Worm (Caenorhabditis elegans) whole organism, late embryonic: Measurements from ENCODE around the gene lron-13.
"Not testable (repeated sequence)": the region's sequence is repeated elsewhere in the genome, so short reads cannot be mapped to it uniquely, and the experiment has no call there.

Source experiments
- K02D7.2 ChIP-seq: sonication (generic microtip); optimal IDR thresholded peaks from 2 replicates; lab custom pipeline; 2017; ENCODE audit warnings: mild to moderate bottlenecking, missing genetic modification characterization, missing compliant biosample characterization
- K09A11.1 ChIP-seq: sonication (generic microtip); optimal IDR thresholded peaks from 2 replicates; lab custom pipeline; 2017; ENCODE audit warnings: antibody characterized with exemption, mild to moderate bottlenecking, missing genetic modification characterization, missing compliant biosample characterization; ENCODE audit not compliant: insufficient read depth
- Y22D7AL.16 ChIP-seq: sonication (generic microtip); optimal IDR thresholded peaks from 2 replicates; lab custom pipeline; 2016; ENCODE audit warnings: missing genetic modification characterization, missing compliant biosample characterization
- ama-1 ChIP-seq: fragments of 150-350 bp; optimal IDR thresholded peaks from 2 replicates; lab custom pipeline; 2014
- ceh-2 ChIP-seq: sonication (generic microtip); optimal IDR thresholded peaks from 2 replicates; lab custom pipeline; 2016; ENCODE audit warnings: missing genotype, missing genetic modification characterization, missing compliant biosample characterization
- ceh-31 ChIP-seq: sonication (generic microtip); optimal IDR thresholded peaks from 2 replicates; lab custom pipeline; 2016; ENCODE audit warnings: missing genetic modification characterization, missing compliant biosample characterization
- ceh-45 ChIP-seq: fragments of 200-800 bp; sonication (Bioruptor generic); IDR thresholded peaks from 2 replicates; pipeline ENCODE4 v1.3.6; 2022; ENCODE audit warnings: missing genetic modification reagents, missing genetic modification characterization, missing compliant biosample characterization
- che-1 ChIP-seq: sonication (generic microtip); optimal IDR thresholded peaks from 2 replicates; lab custom pipeline; 2016; ENCODE audit warnings: mild to moderate bottlenecking, missing genetic modification characterization, missing compliant biosample characterization
- dmd-4 ChIP-seq: sonication (generic microtip); optimal IDR thresholded peaks from 2 replicates; lab custom pipeline; 2016; ENCODE audit warnings: borderline replicate concordance, missing genetic modification characterization, missing compliant biosample characterization
- elt-2 ChIP-seq: sonication (generic microtip); optimal IDR thresholded peaks from 2 replicates; lab custom pipeline; 2016; ENCODE audit warnings: missing genetic modification reagents, missing genetic modification characterization, missing compliant biosample characterization
- eyg-1 ChIP-seq: sonication (generic microtip); optimal IDR thresholded peaks from 2 replicates; lab custom pipeline; 2016; ENCODE audit warnings: missing genotype, missing genetic modification characterization, missing compliant biosample characterization
- fkh-10 ChIP-seq: fragments of 150-350 bp; optimal IDR thresholded peaks from 2 replicates; lab custom pipeline; 2014; ENCODE audit warnings: missing biosample characterization, missing genetic modification reagents, missing genetic modification characterization
- fkh-6 ChIP-seq: sonication (generic microtip); optimal IDR thresholded peaks from 2 replicates; lab custom pipeline; 2016; ENCODE audit warnings: missing genetic modification characterization, missing compliant biosample characterization
- gmeb-2 ChIP-seq: sonication (generic microtip); optimal IDR thresholded peaks from 2 replicates; lab custom pipeline; 2016; ENCODE audit warnings: missing genetic modification characterization, inconsistent platforms, missing compliant biosample characterization
- hlh-13 ChIP-seq: fragments of 200-800 bp; sonication (Bioruptor generic); optimal IDR thresholded peaks from 2 replicates; lab custom pipeline; 2018; ENCODE audit warnings: mild to moderate bottlenecking, missing genetic modification characterization, missing compliant biosample characterization
- hlh-15 ChIP-seq: sonication (generic microtip); optimal IDR thresholded peaks from 2 replicates; lab custom pipeline; 2016; ENCODE audit warnings: missing genetic modification characterization, missing compliant biosample characterization
- hlh-30 ChIP-seq: sonication (generic microtip); optimal IDR thresholded peaks from 2 replicates; lab custom pipeline; 2017; ENCODE audit warnings: antibody characterized with exemption, missing genetic modification characterization, missing compliant biosample characterization; ENCODE audit not compliant: insufficient read depth
- hlh-8 ChIP-seq: sonication (generic microtip); optimal IDR thresholded peaks from 2 replicates; lab custom pipeline; 2016; ENCODE audit warnings: missing genotype, missing genetic modification characterization, missing compliant biosample characterization
- mec-3 ChIP-seq: sonication (generic microtip); optimal IDR thresholded peaks from 2 replicates; lab custom pipeline; 2016; ENCODE audit warnings: borderline replicate concordance, missing genetic modification characterization, missing compliant biosample characterization
- nfya-1 ChIP-seq: sonication (generic microtip); optimal IDR thresholded peaks from 2 replicates; lab custom pipeline; 2017; ENCODE audit warnings: missing genetic modification characterization, mild to moderate bottlenecking, missing compliant biosample characterization, antibody characterized with exemption, moderate library complexity
- nhr-232 ChIP-seq: sonication (generic microtip); optimal IDR thresholded peaks from 2 replicates; lab custom pipeline; 2016; ENCODE audit warnings: missing genetic modification characterization, missing compliant biosample characterization
- npax-4 ChIP-seq: sonication (generic microtip); optimal IDR thresholded peaks from 2 replicates; lab custom pipeline; 2016; ENCODE audit warnings: missing genetic modification characterization, missing compliant biosample characterization
- odd-2 ChIP-seq: sonication (generic microtip); optimal IDR thresholded peaks from 2 replicates; lab custom pipeline; 2017; ENCODE audit warnings: antibody characterized with exemption, mild to moderate bottlenecking, missing genetic modification characterization, missing compliant biosample characterization
- pag-3 ChIP-seq: sonication (generic microtip); optimal IDR thresholded peaks from 2 replicates; lab custom pipeline; 2016; ENCODE audit warnings: missing compliant biosample characterization, missing genetic modification characterization, borderline replicate concordance
- pha-2 ChIP-seq: sonication (generic microtip); optimal IDR thresholded peaks from 2 replicates; lab custom pipeline; 2017; ENCODE audit warnings: mild to moderate bottlenecking, missing genetic modification characterization, missing compliant biosample characterization
- pha-4 ChIP-seq: fragments of 150-350 bp; optimal IDR thresholded peaks from 2 replicates; lab custom pipeline; 2018; ENCODE audit warnings: missing biosample characterization, missing genetic modification reagents, missing genetic modification characterization
- pqm-1 ChIP-seq: sonication (generic microtip); optimal IDR thresholded peaks from 2 replicates; lab custom pipeline; 2016; ENCODE audit warnings: missing genetic modification characterization, missing compliant biosample characterization
- pros-1 ChIP-seq: fragments of 150-350 bp; optimal IDR thresholded peaks from 2 replicates; lab custom pipeline; 2014; ENCODE audit warnings: missing biosample characterization, missing genetic modification reagents, missing genetic modification characterization
- ref-2 ChIP-seq: sonication (generic microtip); optimal IDR thresholded peaks from 2 replicates; lab custom pipeline; 2016; ENCODE audit warnings: missing genetic modification characterization, missing compliant biosample characterization
- sox-2 ChIP-seq: fragments of 200-800 bp; sonication (Bioruptor generic); IDR thresholded peaks from 2 replicates; pipeline ENCODE4 v1.3.6; 2022; ENCODE audit warnings: missing genetic modification reagents, missing genetic modification characterization, missing compliant biosample characterization
- sox-4 ChIP-seq: sonication (generic microtip); optimal IDR thresholded peaks from 2 replicates; lab custom pipeline; 2017; ENCODE audit warnings: mild to moderate bottlenecking, missing genetic modification characterization, inconsistent platforms, missing compliant biosample characterization
- unc-3 ChIP-seq, 2 experiments: fragments of 200-800 bp in 1 of 2; sonication (Bioruptor generic) in 1 of 2; sonication (generic microtip) in 1 of 2; conservative IDR thresholded peaks in 1 of 2; optimal IDR thresholded peaks in 1 of 2; 2 replicates each; pipeline versions ENCODE4 v1.3.6 to Lab custom; 2016 to 2022; ENCODE audit warnings: missing compliant biosample characterization in 2 of 2, missing genetic modification characterization in 2 of 2, missing genetic modification reagents in 1 of 2

Gene lron-13

DNA sequence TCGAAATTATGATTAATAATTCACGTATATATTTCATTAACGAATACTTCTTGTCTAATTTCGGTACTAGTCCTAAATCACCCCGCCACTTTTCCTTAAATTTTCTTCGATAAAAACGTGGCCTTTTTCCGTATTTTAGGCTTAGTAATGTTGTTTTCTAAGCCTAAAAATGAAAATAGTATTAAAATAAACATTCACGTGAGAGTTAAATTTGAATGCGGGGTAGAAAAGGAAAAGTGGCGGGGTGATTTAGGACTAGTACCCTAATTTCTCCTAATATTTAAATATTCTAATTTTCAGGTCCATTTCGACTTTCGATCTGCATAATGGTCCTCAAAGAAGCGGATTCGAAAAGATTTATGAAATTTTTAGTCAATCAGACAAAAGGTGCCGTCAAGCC, 28.3 kb upstream of the lron-13 start, which contains the start of gene T28A8.6:
Gene T28A8.6 (plus strand): TSS at position 301 of the 400 bp plus-strand sequence.
- not testable (repeated sequence) for TF ChIP-seq mec-3, fkh-6, nhr-232 (tag; lab: Kevin White, UChicago)

ce11 chrIII:13501599-13501998, 25.6 kb upstream of the lron-13 start, which contains the start of gene T28A8.5:
T28A8.5 (plus strand) TSS chrIII:13501630.
- TF ChIP-seq pha-4 (tag; lab: Kevin White, UChicago) (no peak), ceh-2 (tag; lab: Kevin White, UChicago) (no peak), Y22D7AL.16 (no peak), dmd-4 (tag; lab: Kevin White, UChicago) (no peak), pqm-1 (tag; lab: Kevin White, UChicago) (no peak), ama-1 (no peak), gmeb-2 (tag; lab: Kevin White, UChicago) (no peak), elt-2 (tag; lab: Kevin White, UChicago) (no peak), pag-3 (tag; lab: Kevin White, UChicago) (no peak), pros-1 (no peak), npax-4 (tag; lab: Kevin White, UChicago) (no peak), pha-2 (tag; lab: Kevin White, UChicago) (no peak)

- TF ChIP-seq dmd-4 (tag; lab: Kevin White, UChicago) (no peak), fkh-10 (GFP tag; lab: Kevin White, UChicago) (no peak), hlh-8 (tag; lab: Kevin White, UChicago) (no peak), sox-4 (tag; lab: Kevin White, UChicago) (no peak), ceh-45 (GFP tag; lab: Robert Waterston, UW) (no peak), nfya-1 (tag; lab: Kevin White, UChicago) (no peak), pag-3 (tag; lab: Kevin White, UChicago) (no peak), nhr-232 (tag; lab: Kevin White, UChicago) (no peak), ref-2 (tag; lab: Kevin White, UChicago) (no peak), eyg-1 (tag; lab: Kevin White, UChicago) (no peak), K02D7.2 (tag; lab: Kevin White, UChicago) (no peak), che-1 (tag; lab: Kevin White, UChicago) (no peak), gmeb-2 (tag; lab: Kevin White, UChicago) (no peak), hlh-30 (tag; lab: Kevin White, UChicago) (no peak)
Measured at ce11 chrIII:13502513-13502912, 24.7 kb upstream of the lron-13 start, which contains the start of gene T28A8.8. T28A8.8 (plus strand) TSS chrIII:13502813.

DNA sequence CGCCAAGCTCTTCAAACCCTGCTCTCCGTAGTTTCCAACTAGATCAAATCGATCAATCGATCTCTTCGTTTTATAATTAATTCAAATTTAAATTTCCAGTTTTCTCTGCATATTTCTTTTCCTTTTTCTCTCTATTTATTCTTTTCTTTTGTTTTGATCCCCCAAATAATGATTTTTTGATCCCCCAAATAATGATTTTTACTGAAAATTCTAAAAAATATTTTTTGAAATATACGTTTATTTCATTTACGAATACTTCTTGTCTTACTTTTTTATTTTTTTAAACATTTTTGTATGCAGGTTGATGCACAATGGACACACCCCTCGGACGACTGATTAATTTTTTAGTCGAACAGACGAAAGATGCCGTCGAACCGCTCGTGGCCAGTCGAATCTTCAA, 23.9 kb upstream of the lron-13 start, which contains the start of gene T28A8.4:
Gene T28A8.4 (plus strand): TSS at position 301 of the 400 bp plus-strand sequence.
- no peak for TF ChIP-seq ceh-31

- TF ChIP-seq sox-2 (GFP tag; lab: Robert Waterston, UW) (no peak), K09A11.1 (tag; lab: Kevin White, UChicago) (no peak), ceh-45 (GFP tag; lab: Robert Waterston, UW) (no peak), unc-3 (GFP tag; conservative IDR thresholded peaks at IDR 0.05; lab: Robert Waterston, UW) (no peak), unc-3 (tag; optimal IDR thresholded peaks at IDR 0.05; lab: Kevin White, UChicago) (no peak), fkh-6 (tag; lab: Kevin White, UChicago) (no peak), odd-2 (tag; lab: Kevin White, UChicago) (no peak), hlh-13 (no peak), hlh-15 (tag; lab: Kevin White, UChicago) (no peak)
Measured at ce11 chrIII:13505718-13506117, 21.5 kb upstream of the lron-13 start, which contains the start of gene T28A8.3. T28A8.3 (plus strand) TSS chrIII:13506018.
